Worm (Caenorhabditis elegans): ENCODE measurements around the gene bcl-11.

DNA sequence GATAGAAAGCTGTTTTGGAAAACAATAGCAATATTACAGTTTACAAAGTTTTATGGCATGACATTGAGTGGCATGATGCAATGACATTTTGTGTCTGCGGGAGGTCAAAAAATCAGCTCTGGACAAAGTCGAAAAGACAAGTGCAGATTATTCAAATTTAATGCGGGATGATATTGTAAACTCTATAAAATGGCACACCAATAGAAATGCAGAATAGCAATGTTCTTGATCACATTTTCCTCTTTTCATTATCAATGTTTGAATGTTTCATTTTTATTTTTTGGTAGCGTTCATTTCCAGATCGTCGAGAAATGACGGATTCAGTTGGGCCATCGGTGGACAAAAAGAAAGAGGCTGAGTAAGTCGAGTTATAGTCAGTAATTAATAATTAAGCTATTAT, 26.9 kb upstream of the bcl-11 start, which contains the start of gene T28C12.2:
- TF ChIP-seq ceh-48 (tag; optimal IDR thresholded peaks at IDR 0.05) (no peak), ceh-14 (tag; optimal IDR thresholded peaks at IDR 0.05) (no peak), K09A11.1 (tag; optimal IDR thresholded peaks at IDR 0.05; ENCODE audit: insufficient read depth) (no peak), tbx-2 (tag; optimal IDR thresholded peaks at IDR 0.05) (no peak), ttx-3 (tag; optimal IDR thresholded peaks at IDR 0.05) (no peak), ztf-16 (tag; optimal IDR thresholded peaks at IDR 0.05) (no peak)
